ENCODE assay signal across 3 worm cellular contexts in genomic region chrV:9160224-9160886, ce11.
TF ChIP-seq lines count a peak whose summit lies in the region.

Gene col-144, minus strand, starts transcription at chrV:9160642.

TF ChIP-seq in whole organism, L1 larva, 84 proteins besides CTCF, POLR2A, EP300 and RAD21 (continued from another document and continues in another):
- TF ChIP-seq elt-2 (tag; optimal IDR thresholded peaks at IDR 0.05; lab: Kevin White, UChicago) (no peak), ceh-82 (tag; optimal IDR thresholded peaks at IDR 0.05; lab: Kevin White, UChicago) (no peak), ceh-8 (GFP tag; optimal IDR thresholded peaks at IDR 0.05; lab: Kevin White, UChicago) (no peak), unc-98 (GFP tag; IDR thresholded peaks at IDR 0.05; lab: Robert Waterston, UW) (no peak), mep-1 (tag; optimal IDR thresholded peaks at IDR 0.05; lab: Kevin White, UChicago) (no peak), pax-3 (tag; optimal IDR thresholded peaks at IDR 0.05; lab: Kevin White, UChicago) (no peak), pag-3 (tag; optimal IDR thresholded peaks at IDR 0.05; lab: Kevin White, UChicago; ENCODE audit: borderline replicate concordance, insufficient read depth) (no peak), C16A3.4 (tag; optimal IDR thresholded peaks at IDR 0.05; lab: Kevin White, UChicago) (no peak), snpc-4 (tag; optimal IDR thresholded peaks at IDR 0.05; lab: Kevin White, UChicago) (no peak), nhr-47 (tag; optimal IDR thresholded peaks at IDR 0.05; lab: Kevin White, UChicago) (no peak), C04F5.9 (tag; optimal IDR thresholded peaks at IDR 0.05; lab: Kevin White, UChicago) (no peak), nhr-71 (tag; optimal IDR thresholded peaks at IDR 0.05; lab: Kevin White, UChicago) (peak; percentile 55), tlp-1 (tag; optimal IDR thresholded peaks at IDR 0.05; lab: Kevin White, UChicago) (no peak), fos-1 (tag; optimal IDR thresholded peaks at IDR 0.05; lab: Kevin White, UChicago) (no peak), hpl-2 (GFP tag; optimal IDR thresholded peaks at IDR 0.05; lab: Kevin White, UChicago) (no peak), alr-1 (tag; optimal IDR thresholded peaks at IDR 0.05; lab: Kevin White, UChicago; ENCODE audit: borderline replicate concordance) (no peak), dsc-1 (tag; optimal IDR thresholded peaks at IDR 0.05; lab: Kevin White, UChicago) (no peak), lin-13 (GFP tag; optimal IDR thresholded peaks at IDR 0.05; lab: Kevin White, UChicago) (no peak), nhr-84 (tag; optimal IDR thresholded peaks at IDR 0.05; lab: Kevin White, UChicago) (no peak), nhr-12 (tag; optimal IDR thresholded peaks at IDR 0.05; lab: Kevin White, UChicago) (no peak), nhr-77 (tag; optimal IDR thresholded peaks at IDR 0.05; lab: Kevin White, UChicago) (no peak), nhr-20 (tag; optimal IDR thresholded peaks at IDR 0.05; lab: Kevin White, UChicago) (peak; percentile 64), ama-1 (optimal IDR thresholded peaks at IDR 0.05; lab: Kevin White, UChicago) (peak; percentile 13), hlh-4 (tag; optimal IDR thresholded peaks at IDR 0.05; lab: Kevin White, UChicago) (no peak), sup-37 (GFP tag; optimal IDR thresholded peaks at IDR 0.05; lab: Kevin White, UChicago) (no peak), mab-9 (GFP tag; IDR thresholded peaks at IDR 0.05; lab: Robert Waterston, UW) (no peak), F16B12.6 (tag; optimal IDR thresholded peaks at IDR 0.05; lab: Kevin White, UChicago) (no peak), vab-15 (tag; optimal IDR thresholded peaks at IDR 0.05; lab: Kevin White, UChicago) (no peak), efl-3 (GFP tag; optimal IDR thresholded peaks at IDR 0.05; lab: Kevin White, UChicago) (no peak), unc-30 (tag; optimal IDR thresholded peaks at IDR 0.05; lab: Kevin White, UChicago) (no peak), ztf-11 (tag; optimal IDR thresholded peaks at IDR 0.05; lab: Kevin White, UChicago) (no peak), lin-35 (GFP tag; optimal IDR thresholded peaks at IDR 0.05; lab: Kevin White, UChicago) (peak in 1 of 2 experiments; percentile 26), nhr-90 (tag; optimal IDR thresholded peaks at IDR 0.05; lab: Kevin White, UChicago; ENCODE audit: poor library complexity) (no peak), nhr-237 (tag; optimal IDR thresholded peaks at IDR 0.05; lab: Kevin White, UChicago) (no peak), blmp-1 (tag; optimal IDR thresholded peaks at IDR 0.05; lab: Kevin White, UChicago) (peak; percentile 38), nhr-11 (tag; optimal IDR thresholded peaks at IDR 0.05; lab: Kevin White, UChicago) (no peak), swsn-7 (tag; optimal IDR thresholded peaks at IDR 0.05; lab: Kevin White, UChicago) (no peak), lsy-2 (tag; optimal IDR thresholded peaks at IDR 0.05; lab: Kevin White, UChicago) (no peak), unc-62 (GFP tag; optimal IDR thresholded peaks at IDR 0.05; lab: Kevin White, UChicago) (no peak), elt-3 (tag; optimal IDR thresholded peaks at IDR 0.05; lab: Kevin White, UChicago) (peak in 2 of 6 experiments; percentile 36 to 39), zag-1 (tag; optimal IDR thresholded peaks at IDR 0.05; lab: Kevin White, UChicago) (no peak), nhr-19 (GFP tag; conservative IDR thresholded peaks at IDR 0.05; lab: Robert Waterston, UW) (peak; percentile 39; the same call in 1 of the 2 replicates), xbp-1 (tag; optimal IDR thresholded peaks at IDR 0.05; lab: Kevin White, UChicago) (no peak), mdl-1 (tag; optimal IDR thresholded peaks at IDR 0.05; lab: Kevin White, UChicago) (no peak), lin-15B (tag; optimal IDR thresholded peaks at IDR 0.05; lab: Kevin White, UChicago) (no peak), ces-1 (GFP tag; optimal IDR thresholded peaks at IDR 0.05; lab: Kevin White, UChicago) (no peak)

TF ChIP-seq in whole organism, L2 larva, 48 proteins besides CTCF, POLR2A, EP300 and RAD21 (continued from another document):
- no peak for TF ChIP-seq sem-4 (tag; optimal IDR thresholded peaks at IDR 0.05; lab: Kevin White, UChicago)
- TF ChIP-seq sma-9 (GFP tag; optimal IDR thresholded peaks at IDR 0.05; lab: Kevin White, UChicago): peak; percentile 25
- TF ChIP-seq sma-9 (tag; optimal IDR thresholded peaks at IDR 0.05; lab: Kevin White, UChicago): no peak
- TF ChIP-seq nhr-10 (tag; optimal IDR thresholded peaks at IDR 0.05; lab: Kevin White, UChicago): no peak
- no peak for TF ChIP-seq C34F6.9 (tag; optimal IDR thresholded peaks at IDR 0.05; lab: Kevin White, UChicago)
- no peak for TF ChIP-seq lin-13 (GFP tag; optimal IDR thresholded peaks at IDR 0.05; lab: Kevin White, UChicago)
- TF ChIP-seq ceh-16 (tag; optimal IDR thresholded peaks at IDR 0.05; lab: Kevin White, UChicago): no peak
- TF ChIP-seq nhr-77 (tag; optimal IDR thresholded peaks at IDR 0.05; lab: Kevin White, UChicago): no peak
- no peak for TF ChIP-seq egl-27 (tag; optimal IDR thresholded peaks at IDR 0.05; lab: Kevin White, UChicago)
- TF ChIP-seq zag-1 (tag; optimal IDR thresholded peaks at IDR 0.05; lab: Kevin White, UChicago): no peak
- no peak for TF ChIP-seq aly-2 (tag; optimal IDR thresholded peaks at IDR 0.05; lab: Kevin White, UChicago)
- TF ChIP-seq R02D3.7 (tag; optimal IDR thresholded peaks at IDR 0.05; lab: Kevin White, UChicago): no peak
- no peak for TF ChIP-seq ztf-4 (tag; optimal IDR thresholded peaks at IDR 0.05; lab: Kevin White, UChicago)
- TF ChIP-seq nhr-23 (tag; optimal IDR thresholded peaks at IDR 0.05; lab: Kevin White, UChicago): no peak
- peak; percentile 68 for TF ChIP-seq nhr-25 (tag; optimal IDR thresholded peaks at IDR 0.05; lab: Kevin White, UChicago)
- no peak for TF ChIP-seq elt-1 (tag; optimal IDR thresholded peaks at IDR 0.05; lab: Kevin White, UChicago)
- TF ChIP-seq unc-39 (tag; optimal IDR thresholded peaks at IDR 0.05; lab: Kevin White, UChicago): no peak
- TF ChIP-seq elt-3 (tag; optimal IDR thresholded peaks at IDR 0.05; lab: Kevin White, UChicago): no peak
- TF ChIP-seq lsy-2 (tag; optimal IDR thresholded peaks at IDR 0.05; lab: Kevin White, UChicago): no peak
- TF ChIP-seq crh-2 (tag; optimal IDR thresholded peaks at IDR 0.05; lab: Kevin White, UChicago): peak; percentile 10

TF ChIP-seq in whole organism, L4 larva, 104 proteins besides CTCF, POLR2A, EP300 and RAD21 (continued from another document):
- TF ChIP-seq ceh-44 (GFP tag; IDR thresholded peaks at IDR 0.05; lab: Robert Waterston, UW): no peak
- TF ChIP-seq ztf-7 (tag; optimal IDR thresholded peaks at IDR 0.05; lab: Kevin White, UChicago): no peak
- TF ChIP-seq lin-15B (tag; optimal IDR thresholded peaks at IDR 0.05; lab: Kevin White, UChicago): no peak
- TF ChIP-seq aly-2 (tag; optimal IDR thresholded peaks at IDR 0.05; lab: Kevin White, UChicago): no peak
- no peak for TF ChIP-seq nhr-77 (tag; optimal IDR thresholded peaks at IDR 0.05; lab: Kevin White, UChicago)
- no peak for TF ChIP-seq daf-8 (GFP tag; IDR thresholded peaks at IDR 0.05; lab: Robert Waterston, UW)
- TF ChIP-seq vab-7 (GFP tag; IDR thresholded peaks at IDR 0.05; lab: Robert Waterston, UW): no peak
